Worm (Caenorhabditis elegans): ENCODE results near the gene B0280.7.

The B0280.7 gene

ce11 chrIII:7153747-7154238 is 42.1 kb upstream of the B0280.7 start, which contains the start of gene ogt-1 (continued):
- TF ChIP-seq sma-3 (GFP tag; optimal IDR thresholded peaks at IDR 0.05) (peak; percentile 86), mbf-1 (tag; optimal IDR thresholded peaks at IDR 0.05) (no peak), ztf-11 (tag; optimal IDR thresholded peaks at IDR 0.05) (no peak), dmd-4 (tag; optimal IDR thresholded peaks at IDR 0.05) (no peak), ama-1 (optimal IDR thresholded peaks at IDR 0.05) (peak; percentile 84), fos-1 (tag; optimal IDR thresholded peaks at IDR 0.05) (peak; percentile 79), nhr-11 (tag; optimal IDR thresholded peaks at IDR 0.05) (no peak), unc-39 (tag; optimal IDR thresholded peaks at IDR 0.05) (no peak), lin-39 (tag; optimal IDR thresholded peaks at IDR 0.05) (no peak)

DNA sequence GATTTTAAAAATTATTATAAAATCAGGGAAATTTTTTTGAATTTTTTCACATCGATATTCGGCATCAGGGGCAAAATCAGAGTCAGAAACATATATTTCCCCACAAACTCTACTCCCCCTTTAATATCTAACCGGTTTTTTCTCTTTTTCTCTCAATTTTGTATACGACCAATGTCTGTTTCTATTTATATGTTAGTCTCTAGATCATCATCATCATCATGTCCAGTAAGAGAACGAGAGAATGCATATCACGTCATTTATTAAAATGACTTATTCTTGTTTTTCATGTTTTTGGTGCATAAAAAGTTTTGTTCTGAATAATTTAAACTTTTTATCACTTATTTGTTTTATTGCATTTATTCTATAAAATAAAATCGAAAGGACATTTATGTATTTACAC is 40.9 kb upstream of the B0280.7 start:
- peak; percentile 0 for TF ChIP-seq fos-1 (tag; optimal IDR thresholded peaks at IDR 0.05)
- TF ChIP-seq nhr-129 (tag; optimal IDR thresholded peaks at IDR 0.05) = no peak
- TF ChIP-seq nhr-25 (tag; optimal IDR thresholded peaks at IDR 0.05) = peak; percentile 56
- no peak for TF ChIP-seq lin-13 (GFP tag; optimal IDR thresholded peaks at IDR 0.05)
- TF ChIP-seq ztf-11 (tag; optimal IDR thresholded peaks at IDR 0.05) = no peak
- TF ChIP-seq peb-1 (tag; optimal IDR thresholded peaks at IDR 0.05) = no peak
- TF ChIP-seq mab-5 (tag; optimal IDR thresholded peaks at IDR 0.05) = no peak
- no peak for TF ChIP-seq dmd-4 (tag; optimal IDR thresholded peaks at IDR 0.05)
- peak; percentile 26 for TF ChIP-seq egl-27 (tag; optimal IDR thresholded peaks at IDR 0.05)
- peak; percentile 45 for TF ChIP-seq ztf-4 (tag; optimal IDR thresholded peaks at IDR 0.05)
- no peak for TF ChIP-seq sma-3 (GFP tag; optimal IDR thresholded peaks at IDR 0.05)
- no peak for TF ChIP-seq lsy-2 (tag; optimal IDR thresholded peaks at IDR 0.05)
- TF ChIP-seq unc-62 (GFP tag; optimal IDR thresholded peaks at IDR 0.05) = no peak
- no peak for TF ChIP-seq unc-55 (GFP tag; optimal IDR thresholded peaks at IDR 0.05)

DNA sequence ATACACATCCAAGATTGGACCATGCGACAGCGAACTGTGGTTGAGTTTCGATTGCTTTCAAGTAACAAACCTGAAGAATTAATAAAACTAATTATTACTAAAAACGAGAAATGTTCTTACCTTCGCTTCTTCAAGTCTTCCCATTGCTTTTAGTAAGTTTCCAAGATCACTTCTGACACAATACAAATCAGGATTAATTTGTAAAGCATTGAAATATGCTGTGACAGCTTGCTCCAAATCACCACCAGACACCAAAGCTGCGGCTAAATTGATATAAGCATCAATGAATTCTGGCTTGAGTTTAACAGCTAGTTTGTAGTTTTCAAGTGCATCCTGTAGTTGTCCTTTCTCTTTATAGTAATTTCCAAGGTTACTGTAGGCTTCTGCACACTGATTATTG is 38.5 kb upstream of the B0280.7 start:
- TF ChIP-seq nhr-23 (tag; optimal IDR thresholded peaks at IDR 0.05) (no peak), lin-39 (tag; optimal IDR thresholded peaks at IDR 0.05) (no peak), lsy-2 (tag; optimal IDR thresholded peaks at IDR 0.05) (no peak), nhr-12 (tag; optimal IDR thresholded peaks at IDR 0.05) (no peak)

DNA sequence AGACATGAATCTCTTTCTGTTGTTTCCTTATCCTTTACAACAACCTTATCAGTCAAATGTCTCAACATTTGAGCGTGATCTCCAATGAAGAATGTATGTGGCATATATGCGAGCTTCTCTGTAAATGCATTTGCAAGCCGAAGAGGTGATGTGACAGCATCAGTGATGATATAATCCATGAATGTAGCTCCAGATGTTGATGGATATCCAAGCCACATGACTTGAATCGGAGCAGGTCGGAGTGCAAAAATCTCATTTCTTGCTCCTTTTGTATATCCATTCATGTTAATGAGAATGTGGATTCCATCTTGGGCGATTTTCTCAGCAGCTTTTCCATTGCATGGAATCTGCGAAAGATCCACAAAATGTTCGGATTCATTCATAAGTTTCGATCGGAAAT is 36.5 kb upstream of the B0280.7 start:
- TF ChIP-seq aly-2 (tag; optimal IDR thresholded peaks at IDR 0.05) (no peak), peb-1 (tag; optimal IDR thresholded peaks at IDR 0.05) (no peak), nhr-25 (tag; optimal IDR thresholded peaks at IDR 0.05) (no peak), elt-3 (tag; optimal IDR thresholded peaks at IDR 0.05) (no peak)

DNA sequence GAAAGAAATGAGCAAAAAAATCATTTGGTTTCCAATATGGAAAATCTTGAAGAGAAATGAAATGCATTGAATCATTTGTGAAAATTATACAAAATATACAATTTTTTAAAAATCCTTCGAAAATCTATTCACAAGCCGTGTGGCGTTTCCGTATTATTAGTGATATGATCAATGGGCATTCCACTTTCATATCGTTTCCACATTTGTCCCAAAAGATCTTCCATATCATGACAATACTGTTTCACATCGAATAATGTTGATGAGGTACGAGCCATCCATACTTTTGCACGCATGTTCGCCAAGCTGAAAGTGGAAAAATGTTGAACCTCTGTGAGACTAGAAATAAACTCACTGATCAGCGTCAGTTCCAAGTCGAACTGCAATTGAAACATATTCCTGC is 34.6 kb upstream of the B0280.7 start:
- no peak for TF ChIP-seq nhr-77 (tag; optimal IDR thresholded peaks at IDR 0.05)
- TF ChIP-seq lin-13 (GFP tag; optimal IDR thresholded peaks at IDR 0.05) = no peak
- no peak for TF ChIP-seq Y55F3AM.14 (GFP tag; optimal IDR thresholded peaks at IDR 0.05)
- no peak for TF ChIP-seq lin-39 (tag; optimal IDR thresholded peaks at IDR 0.05)
- TF ChIP-seq nhr-11 (tag; optimal IDR thresholded peaks at IDR 0.05) = no peak
- no peak for TF ChIP-seq lin-11 (tag; optimal IDR thresholded peaks at IDR 0.05)
- TF ChIP-seq fos-1 (tag; optimal IDR thresholded peaks at IDR 0.05) = no peak
- no peak for TF ChIP-seq aly-2 (tag; optimal IDR thresholded peaks at IDR 0.05)
- no peak for TF ChIP-seq nhr-10 (tag; optimal IDR thresholded peaks at IDR 0.05)
- no peak for TF ChIP-seq gmeb-1 (tag; optimal IDR thresholded peaks at IDR 0.05)
- no peak for TF ChIP-seq mbf-1 (tag; optimal IDR thresholded peaks at IDR 0.05)
- TF ChIP-seq ceh-82 (tag; optimal IDR thresholded peaks at IDR 0.05) = no peak
- no peak for TF ChIP-seq mab-5 (tag; optimal IDR thresholded peaks at IDR 0.05)
- no peak for TF ChIP-seq crh-2 (tag; optimal IDR thresholded peaks at IDR 0.05)
- no peak for TF ChIP-seq ztf-4 (tag; optimal IDR thresholded peaks at IDR 0.05)

DNA sequence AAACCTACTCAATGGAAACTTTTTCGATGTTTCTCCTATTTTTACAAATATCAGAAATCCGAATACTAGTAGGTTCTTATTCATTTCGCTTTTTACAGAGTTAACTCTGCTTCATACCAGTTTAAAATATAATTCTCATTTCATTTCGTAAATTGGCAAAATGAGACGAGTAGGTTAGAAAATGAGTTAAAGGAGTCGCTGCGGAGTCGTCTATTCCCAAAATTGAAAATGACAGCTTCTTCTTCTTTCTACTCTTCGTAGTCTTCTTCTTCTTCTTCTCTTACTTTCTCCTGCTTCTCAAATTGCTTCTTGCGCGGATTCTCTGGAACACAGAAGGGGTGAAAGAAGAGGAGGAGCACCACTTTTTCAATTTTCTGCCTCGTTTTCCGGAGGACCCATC is 33.1 kb upstream of the B0280.7 start, which contains the start of gene glr-2:
glr-2 (minus strand) TSS at position 211 of the 400 bp plus-strand sequence.
- no peak for TF ChIP-seq sma-3 (GFP tag; optimal IDR thresholded peaks at IDR 0.05)
- no peak for TF ChIP-seq gmeb-1 (tag; optimal IDR thresholded peaks at IDR 0.05)
- no peak for TF ChIP-seq mdl-1 (tag; optimal IDR thresholded peaks at IDR 0.05)
- no peak for TF ChIP-seq R02D3.7 (tag; optimal IDR thresholded peaks at IDR 0.05)
- no peak for TF ChIP-seq nhr-25 (tag; optimal IDR thresholded peaks at IDR 0.05)
- no peak for TF ChIP-seq alr-1 (tag; optimal IDR thresholded peaks at IDR 0.05)
- TF ChIP-seq nhr-10 (tag; optimal IDR thresholded peaks at IDR 0.05) = no peak
